Worm (Caenorhabditis elegans) whole organism, L1 larva: ENCODE results near the gene srh-206.

Experiments
- F16B12.6 ChIP-seq: fragments of 150-350 bp; optimal IDR thresholded peaks from 2 replicates; lab custom pipeline; 2014; ENCODE audit warnings: missing biosample characterization, missing genetic modification characterization
- aly-2 ChIP-seq: fragments of 150-350 bp; optimal IDR thresholded peaks from 2 replicates; lab custom pipeline; 2014; ENCODE audit warnings: missing biosample characterization, missing genetic modification characterization
- egl-27 ChIP-seq, 2 experiments: fragments of 150-350 bp in 1 of 2; sonication (generic microtip); optimal IDR thresholded peaks; 3 replicates each; lab custom pipeline; 2017 to 2018; ENCODE audit warnings: missing biosample characterization in 2 of 2, missing genetic modification characterization in 2 of 2, missing genetic modification reagents in 2 of 2
- fkh-10 ChIP-seq: sonication (generic microtip); optimal IDR thresholded peaks from 2 replicates; lab custom pipeline; 2017; ENCODE audit warnings: missing biosample characterization, missing genetic modification reagents, missing genetic modification characterization
- fos-1 ChIP-seq: fragments of 150-350 bp; optimal IDR thresholded peaks from 2 replicates; lab custom pipeline; 2014; ENCODE audit warnings: missing biosample characterization, missing genetic modification characterization
- lir-3 ChIP-seq: sonication (generic microtip); optimal IDR thresholded peaks from 2 replicates; lab custom pipeline; 2016; ENCODE audit warnings: mild to moderate bottlenecking, missing genetic modification characterization, moderate library complexity, missing compliant biosample characterization; ENCODE audit not compliant: poor library complexity
- nhr-11 ChIP-seq: fragments of 150-350 bp; optimal IDR thresholded peaks from 2 replicates; lab custom pipeline; 2014; ENCODE audit warnings: missing biosample characterization, missing genetic modification characterization
- skn-1 ChIP-seq: fragments of 150-350 bp; optimal IDR thresholded peaks from 2 replicates; lab custom pipeline; 2014; ENCODE audit warnings: missing biosample characterization, missing genetic modification characterization
- snpc-4 ChIP-seq: fragments of 150-350 bp; optimal IDR thresholded peaks from 2 replicates; lab custom pipeline; 2014; ENCODE audit warnings: missing biosample characterization, missing genetic modification characterization
- sup-37 ChIP-seq: fragments of 200-800 bp; sonication (Bioruptor generic); optimal IDR thresholded peaks from 2 replicates; lab custom pipeline; 2018; ENCODE audit warnings: mild to moderate bottlenecking, missing genetic modification characterization, missing compliant biosample characterization
- unc-62 ChIP-seq: fragments of 150-350 bp; optimal IDR thresholded peaks from 2 replicates; lab custom pipeline; 2014; ENCODE audit warnings: missing biosample characterization, missing genetic modification reagents, missing genetic modification characterization

- TF ChIP-seq unc-62 (GFP tag; lab: Kevin White, UChicago) (no peak), fkh-10 (GFP tag; lab: Kevin White, UChicago) (no peak), F16B12.6 (no peak), egl-27 (tag; optimal IDR thresholded peaks at IDR 0.05; lab: Kevin White, UChicago) (no peak), sup-37 (no peak), skn-1 (no peak), snpc-4 (tag; lab: Kevin White, UChicago) (no peak), lir-3 (no peak), aly-2 (tag; lab: Kevin White, UChicago) (no peak), nhr-11 (tag; lab: Kevin White, UChicago) (no peak), fos-1 (no peak)
These were observed 50.1 kb downstream of the srh-206 start, which contains the start of gene nhr-262 for ce11 chrV:16904612-16905011.
